Worm (Caenorhabditis elegans): Measurements from ENCODE around the gene C08G5.7.

The C08G5.7 gene

DNA sequence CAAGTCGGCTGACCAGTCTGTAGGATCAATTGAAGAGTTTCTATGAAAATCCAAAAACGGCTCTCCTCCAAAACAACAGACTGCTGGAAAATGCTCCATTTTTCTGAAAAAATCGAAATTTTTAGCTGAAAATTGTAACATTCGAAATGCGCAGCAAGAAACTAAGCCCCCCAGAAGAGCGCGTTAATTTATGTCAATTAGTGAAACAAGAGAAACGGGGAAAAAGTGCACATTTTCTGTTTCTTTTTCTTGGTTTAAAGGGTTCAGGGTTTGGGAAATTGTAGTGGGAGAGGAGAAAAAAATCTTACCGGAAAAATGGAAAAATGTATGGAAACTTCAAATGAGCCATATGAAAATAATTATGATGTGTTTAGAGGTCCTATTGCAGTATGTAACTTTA lies at the start of gene C08G5.7:
Gene C08G5.7 (minus strand): TSS at position 101 of the 400 bp plus-strand sequence.
- no peak for TF ChIP-seq ceh-82 (tag; optimal IDR thresholded peaks at IDR 0.05)
- no peak for TF ChIP-seq lim-7 (GFP tag; IDR thresholded peaks at IDR 0.05)
- TF ChIP-seq duxl-1 (tag; optimal IDR thresholded peaks at IDR 0.05; ENCODE audit: poor library complexity) = no peak
- no peak for TF ChIP-seq hmg-1.1 (GFP tag; IDR thresholded peaks at IDR 0.05)
- no peak for TF ChIP-seq madf-5 (GFP tag; IDR thresholded peaks at IDR 0.05)
- TF ChIP-seq zip-11 (GFP tag; IDR thresholded peaks at IDR 0.05) = no peak
- TF ChIP-seq tag-97 (GFP tag; IDR thresholded peaks at IDR 0.05) = no peak

DNA sequence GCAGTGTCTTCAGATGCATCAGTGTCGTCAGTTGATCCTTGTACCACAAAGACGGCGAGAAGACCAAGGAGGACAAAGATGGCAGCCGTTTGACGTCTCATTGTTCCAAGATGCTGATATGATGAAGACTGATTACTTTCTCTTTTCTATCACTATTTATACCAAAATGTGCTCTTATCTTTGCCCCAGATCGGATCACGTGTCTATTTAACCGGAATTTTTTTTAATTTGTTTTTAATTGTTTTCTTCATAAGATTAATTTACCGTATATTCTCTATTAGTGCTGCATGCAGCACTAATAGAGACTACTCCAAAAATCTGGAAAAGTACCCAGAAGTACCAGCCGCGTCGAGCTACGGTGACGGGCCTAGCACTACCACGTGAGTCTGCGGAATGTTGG lies 49.6 kb upstream of the C08G5.7 start, which contains the start of gene msrp-3:
Gene msrp-3 (minus strand): TSS at position 101 of the 400 bp plus-strand sequence.
- no peak for TF ChIP-seq nhr-6 (tag; optimal IDR thresholded peaks at IDR 0.05)
- no peak for TF ChIP-seq T20F7.1 (GFP tag; optimal IDR thresholded peaks at IDR 0.05)
- no peak for TF ChIP-seq lir-3 (tag; optimal IDR thresholded peaks at IDR 0.05)
- no peak for TF ChIP-seq aly-2 (tag; optimal IDR thresholded peaks at IDR 0.05)
- TF ChIP-seq skn-1 (tag; optimal IDR thresholded peaks at IDR 0.05) = no peak
- TF ChIP-seq vab-7 (GFP tag; IDR thresholded peaks at IDR 0.05) = no peak
- no peak for TF ChIP-seq lin-15B (tag; optimal IDR thresholded peaks at IDR 0.05)
- TF ChIP-seq F26F4.8 (GFP tag; conservative IDR thresholded peaks at IDR 0.05) = no peak
- TF ChIP-seq unc-130 (GFP tag; optimal IDR thresholded peaks at IDR 0.05) = no peak
- TF ChIP-seq lin-29 (GFP tag; IDR thresholded peaks at IDR 0.05) = no peak
- TF ChIP-seq lim-7 (GFP tag; IDR thresholded peaks at IDR 0.05) = no peak
- no peak for TF ChIP-seq F37D6.2 (tag; optimal IDR thresholded peaks at IDR 0.05)
- no peak for TF ChIP-seq ZK337.2 (GFP tag; IDR thresholded peaks at IDR 0.05)
- TF ChIP-seq duxl-1 (tag; optimal IDR thresholded peaks at IDR 0.05; ENCODE audit: poor library complexity) = no peak

DNA sequence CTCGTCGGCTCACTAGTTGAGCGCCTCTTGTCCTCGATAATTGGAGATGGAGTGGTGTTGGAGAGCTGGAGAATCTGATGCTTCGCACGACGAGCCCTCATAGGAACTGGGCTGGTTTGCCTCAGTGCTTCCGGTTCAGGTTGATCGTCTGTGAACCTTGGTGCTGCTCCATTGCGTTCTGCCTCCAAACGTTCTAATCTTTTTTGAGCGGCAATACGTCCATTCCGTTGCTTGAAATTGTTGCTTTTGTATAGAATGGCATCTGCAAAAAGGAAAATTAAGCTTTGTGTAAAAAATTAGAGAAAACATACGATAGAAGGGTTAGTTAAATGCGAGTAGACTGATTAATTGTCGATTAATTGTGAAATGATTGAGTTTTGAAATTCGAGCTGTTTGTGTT lies 47.8 kb upstream of the C08G5.7 start, which contains the start of gene F46F5.5:
Gene F46F5.5 (minus strand): TSS at position 101 of the 400 bp plus-strand sequence.
- TF ChIP-seq jun-1 (tag; optimal IDR thresholded peaks at IDR 0.05) (no peak), saeg-2 (GFP tag; IDR thresholded peaks at IDR 0.05) (no peak), nhr-41 (GFP tag; IDR thresholded peaks at IDR 0.05) (no peak), ceh-32 (tag; optimal IDR thresholded peaks at IDR 0.05; ENCODE audit: poor library complexity) (no peak), duxl-1 (tag; optimal IDR thresholded peaks at IDR 0.05; ENCODE audit: poor library complexity) (no peak), fkh-10 (GFP tag; optimal IDR thresholded peaks at IDR 0.05) (no peak), lsy-2 (tag; optimal IDR thresholded peaks at IDR 0.05) (no peak)

DNA sequence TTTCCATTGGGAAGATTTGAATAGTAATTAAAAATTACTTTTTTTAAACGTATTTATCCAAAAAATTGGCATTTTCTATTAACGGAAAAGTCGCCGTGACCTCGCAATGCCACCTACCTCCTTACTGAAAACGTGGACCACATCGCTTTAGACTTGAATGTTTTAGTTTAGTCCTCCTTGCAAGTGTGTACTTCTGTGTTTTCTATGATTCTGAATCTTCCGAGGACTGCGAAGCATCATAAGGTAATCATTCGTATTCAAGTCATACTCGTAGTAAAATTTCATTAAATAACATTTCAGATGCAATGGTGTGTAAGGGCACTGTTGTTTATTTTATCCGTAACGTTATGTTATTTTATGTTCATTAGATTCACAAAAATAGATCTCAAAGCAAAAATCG lies 43.3 kb upstream of the C08G5.7 start, which contains the start of gene F46F5.11:
Gene F46F5.11 (plus strand): TSS at position 301 of the 400 bp plus-strand sequence.
- TF ChIP-seq rbr-2 (tag; optimal IDR thresholded peaks at IDR 0.05) = no peak
- no peak for TF ChIP-seq nhr-10 (tag; optimal IDR thresholded peaks at IDR 0.05)
- no peak for TF ChIP-seq mep-1 (tag; optimal IDR thresholded peaks at IDR 0.05)
- no peak for TF ChIP-seq lim-7 (GFP tag; IDR thresholded peaks at IDR 0.05)
- no peak for TF ChIP-seq zfp-2 (tag; optimal IDR thresholded peaks at IDR 0.05)
- TF ChIP-seq vab-7 (GFP tag; IDR thresholded peaks at IDR 0.05) = no peak

ce11 chrII:803009-803408 lies 37.9 kb upstream of the C08G5.7 start, which contains the start of gene F46F5.13:
Gene F46F5.13, plus strand, starts transcription at chrII:803309.
- no peak for TF ChIP-seq ztf-11 (tag; optimal IDR thresholded peaks at IDR 0.05)
- no peak for TF ChIP-seq rbr-2 (tag; optimal IDR thresholded peaks at IDR 0.05)
- no peak for TF ChIP-seq pha-4 (GFP tag; IDR thresholded peaks at IDR 0.05)
- no peak for TF ChIP-seq pha-4 (tag; optimal IDR thresholded peaks at IDR 0.05)
- TF ChIP-seq daf-19 (GFP tag; conservative IDR thresholded peaks at IDR 0.05) = no peak
- no peak for TF ChIP-seq dmd-6 (GFP tag; IDR thresholded peaks at IDR 0.05)
- no peak for TF ChIP-seq saeg-2 (GFP tag; IDR thresholded peaks at IDR 0.05)
